Worm (Caenorhabditis elegans) whole organism, midembryonic: ENCODE data around the gene Y55F3BR.6.

ENCODE experiments used
- T22C8.4 ChIP-seq: fragments of 200-800 bp; sonication (Bioruptor generic); IDR thresholded peaks from 2 replicates; pipeline ENCODE4 v1.3.6; 2022; ENCODE audit warnings: missing genetic modification characterization, missing compliant biosample characterization
- cog-1 ChIP-seq: sonication (generic microtip); optimal IDR thresholded peaks from 2 replicates; lab custom pipeline; 2016; ENCODE audit warnings: missing genetic modification characterization, missing compliant biosample characterization
- flt-1 ChIP-seq: fragments of 200-800 bp; sonication (Bioruptor generic); IDR thresholded peaks from 2 replicates; pipeline ENCODE4 v1.3.6; 2022; ENCODE audit warnings: missing genetic modification characterization, missing compliant biosample characterization
- klf-2 ChIP-seq: fragments of 200-800 bp; sonication (Bioruptor generic); conservative IDR thresholded peaks from 2 replicates; pipeline ENCODE4 v1.3.6; 2022; ENCODE audit warnings: missing genetic modification reagents, missing genetic modification characterization, missing compliant biosample characterization
- ref-1 ChIP-seq: fragments of 200-800 bp; sonication (Bioruptor generic); conservative IDR thresholded peaks from 2 replicates; pipeline ENCODE4 v1.3.6; 2022; ENCODE audit warnings: missing genetic modification reagents, missing genetic modification characterization, missing compliant biosample characterization
- tab-1 ChIP-seq: fragments of 200-800 bp; sonication (Bioruptor generic); IDR thresholded peaks from 2 replicates; pipeline ENCODE4 v1.3.6; 2022; ENCODE audit warnings: missing genetic modification characterization, missing compliant biosample characterization
- ztf-29 ChIP-seq: fragments of 200-800 bp; sonication (Bioruptor generic); IDR thresholded peaks from 2 replicates; pipeline ENCODE4 v1.3.6; 2022; ENCODE audit warnings: missing genetic modification reagents, missing genetic modification characterization, missing compliant biosample characterization

ce11 chrIV:829691-830090 is 12.2 kb downstream of the Y55F3BR.6 start:
- no peak for TF ChIP-seq cog-1 (tag; lab: Kevin White, UChicago)
- TF ChIP-seq tab-1 = no peak
- no peak for TF ChIP-seq flt-1 (GFP tag; lab: Robert Waterston, UW)
- no peak for TF ChIP-seq ref-1 (GFP tag; lab: Robert Waterston, UW)
- TF ChIP-seq klf-2 (GFP tag; lab: Robert Waterston, UW) = no peak
- TF ChIP-seq T22C8.4 = no peak
- TF ChIP-seq ztf-29 (GFP tag; lab: Robert Waterston, UW) = no peak
